Worm (Caenorhabditis elegans): Measurements from ENCODE around the gene abu-15.

DNA sequence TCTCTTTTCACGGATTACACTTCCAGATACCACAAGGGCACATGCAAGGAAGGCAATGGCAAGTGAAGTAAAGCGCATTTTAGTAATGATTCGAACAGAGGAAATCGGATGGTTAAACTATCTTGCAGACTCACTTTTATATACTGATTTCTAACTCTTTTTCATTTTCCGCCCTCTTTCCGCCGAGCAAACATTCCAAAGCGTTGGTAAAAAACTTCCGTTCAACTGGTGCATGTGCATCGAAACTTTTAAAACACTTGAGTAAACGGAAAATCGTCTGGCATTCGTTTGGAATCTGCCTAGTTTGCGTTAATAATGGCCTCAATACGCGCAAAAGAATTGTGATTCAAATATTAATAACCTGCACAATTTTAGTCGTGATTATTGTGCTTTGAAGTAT lies 6.3 kb downstream of the abu-15 start, which contains the start of gene abu-7:
- no peak for TF ChIP-seq ama-1 (optimal IDR thresholded peaks at IDR 0.05)
- TF ChIP-seq aly-1 (tag; optimal IDR thresholded peaks at IDR 0.05), result no peak
- TF ChIP-seq tra-4 (tag; optimal IDR thresholded peaks at IDR 0.05), result no peak
- no peak for TF ChIP-seq hmbx-1 (tag; optimal IDR thresholded peaks at IDR 0.05)
- TF ChIP-seq tbx-11 (GFP tag; IDR thresholded peaks at IDR 0.05), result no peak
- no peak for TF ChIP-seq ceh-13 (GFP tag; optimal IDR thresholded peaks at IDR 0.05)
- TF ChIP-seq ceh-36 (tag; optimal IDR thresholded peaks at IDR 0.05), result no peak
- no peak for TF ChIP-seq scrt-1 (GFP tag; IDR thresholded peaks at IDR 0.05)
- TF ChIP-seq ets-7 (tag; optimal IDR thresholded peaks at IDR 0.05), result no peak
- TF ChIP-seq sea-1 (GFP tag; conservative IDR thresholded peaks at IDR 0.05), result no peak
- no peak for TF ChIP-seq flt-1 (GFP tag; IDR thresholded peaks at IDR 0.05)
- no peak for TF ChIP-seq pes-1 (GFP tag; IDR thresholded peaks at IDR 0.05)
